Worm (Caenorhabditis elegans) whole organism, L1 larva: ENCODE measurements around the gene B0250.18.

Experiments used
- C04F5.9 ChIP-seq: sonication (generic microtip); optimal IDR thresholded peaks from 2 replicates; lab custom pipeline; 2016; ENCODE audit warnings: missing genetic modification characterization, missing compliant biosample characterization
- C16A3.4 ChIP-seq: fragments of 150-350 bp; optimal IDR thresholded peaks from 2 replicates; lab custom pipeline; 2014; ENCODE audit warnings: missing biosample characterization, missing genetic modification characterization
- C34B4.2 ChIP-seq: sonication (generic microtip); optimal IDR thresholded peaks from 2 replicates; lab custom pipeline; 2017; ENCODE audit warnings: mild to moderate bottlenecking, missing genetic modification characterization, missing compliant biosample characterization
- Y116A8C.19 ChIP-seq: sonication (generic microtip); optimal IDR thresholded peaks from 2 replicates; lab custom pipeline; 2016; ENCODE audit warnings: missing compliant biosample characterization, missing genetic modification characterization, borderline replicate concordance
- aha-1 ChIP-seq: fragments of 150-350 bp; optimal IDR thresholded peaks from 2 replicates; lab custom pipeline; 2014; ENCODE audit warnings: missing biosample characterization, missing genetic modification characterization
- blmp-1 ChIP-seq: fragments of 150-350 bp; optimal IDR thresholded peaks from 2 replicates; lab custom pipeline; 2014; ENCODE audit warnings: missing biosample characterization, missing genetic modification characterization
- ceh-63 ChIP-seq: fragments of 200-800 bp; sonication (Bioruptor generic); optimal IDR thresholded peaks from 2 replicates; lab custom pipeline; 2018; ENCODE audit warnings: mild to moderate bottlenecking, missing genetic modification characterization, missing compliant biosample characterization
- ceh-8 ChIP-seq: fragments of 200-800 bp; sonication (Bioruptor generic); optimal IDR thresholded peaks from 2 replicates; lab custom pipeline; 2018; ENCODE audit warnings: mild to moderate bottlenecking, missing genetic modification characterization, moderate library complexity, missing compliant biosample characterization
- ceh-88 ChIP-seq: fragments of 200-800 bp; sonication (Bioruptor generic); IDR thresholded peaks from 2 replicates; pipeline ENCODE4 v1.3.6; 2022; ENCODE audit warnings: missing genetic modification characterization, missing compliant biosample characterization
- dpl-1 ChIP-seq, 3 experiments: fragments of 150-350 bp in 2 of 3; sonication (generic microtip) in 1 of 3; optimal IDR thresholded peaks; 2 replicates each; lab custom pipeline; 2014 to 2017; ENCODE audit warnings: missing biosample characterization in 3 of 3, missing genetic modification characterization in 3 of 3, missing genetic modification reagents in 3 of 3
- efl-1 ChIP-seq, 4 experiments: fragments of 150-350 bp; optimal IDR thresholded peaks in 3 of 4; peaks in 1 of 4; 1 replicate in 1 of 4; 2 replicates in 3 of 4; lab custom pipeline; 2014; ENCODE audit warnings: missing biosample characterization in 2 of 4, missing genetic modification characterization in 2 of 4, missing genetic modification reagents in 2 of 4
- efl-3 ChIP-seq: fragments of 200-800 bp; sonication (Bioruptor generic); optimal IDR thresholded peaks from 2 replicates; lab custom pipeline; 2018; ENCODE audit warnings: mild to moderate bottlenecking, missing genetic modification characterization, missing compliant biosample characterization
- elt-2 ChIP-seq: sonication (generic microtip); optimal IDR thresholded peaks from 2 replicates; lab custom pipeline; 2016; ENCODE audit warnings: missing genetic modification characterization, mild to moderate bottlenecking, inconsistent platforms, missing compliant biosample characterization, missing genetic modification reagents
- elt-3 ChIP-seq, 6 experiments: fragments of 150-350 bp in 1 of 6; sonication (generic microtip); optimal IDR thresholded peaks; 2 replicates each; lab custom pipeline; 2017 to 2018; ENCODE audit warnings: missing biosample characterization in 6 of 6, missing genetic modification characterization in 6 of 6, inconsistent platforms in 1 of 6
- ets-5 ChIP-seq: fragments of 200-800 bp; sonication (Bioruptor generic); IDR thresholded peaks from 2 replicates; pipeline ENCODE4 v1.3.6; 2022; ENCODE audit warnings: missing genetic modification characterization, missing compliant biosample characterization
- fkh-10 ChIP-seq: sonication (generic microtip); optimal IDR thresholded peaks from 2 replicates; lab custom pipeline; 2017; ENCODE audit warnings: missing biosample characterization, missing genetic modification reagents, missing genetic modification characterization
- fkh-8 ChIP-seq: sonication (generic microtip); optimal IDR thresholded peaks from 2 replicates; lab custom pipeline; 2016; ENCODE audit warnings: mild to moderate bottlenecking, missing genetic modification characterization, missing compliant biosample characterization
- fos-1 ChIP-seq: fragments of 150-350 bp; optimal IDR thresholded peaks from 2 replicates; lab custom pipeline; 2014; ENCODE audit warnings: missing biosample characterization, missing genetic modification characterization
- hlh-17 ChIP-seq: fragments of 200-800 bp; sonication (Bioruptor generic); optimal IDR thresholded peaks from 2 replicates; lab custom pipeline; 2018; ENCODE audit warnings: missing genetic modification characterization, mild to moderate bottlenecking, missing compliant biosample characterization, moderate library complexity, borderline replicate concordance
- hlh-4 ChIP-seq: sonication (generic microtip); optimal IDR thresholded peaks from 2 replicates; lab custom pipeline; 2016; ENCODE audit warnings: mild to moderate bottlenecking, missing genetic modification characterization, missing compliant biosample characterization
- hpl-2 ChIP-seq: fragments of 150-350 bp; optimal IDR thresholded peaks from 2 replicates; lab custom pipeline; 2014; ENCODE audit warnings: missing biosample characterization, missing genetic modification reagents, missing genetic modification characterization
- irx-1 ChIP-seq: sonication (generic microtip); optimal IDR thresholded peaks from 2 replicates; lab custom pipeline; 2016; ENCODE audit warnings: missing genetic modification characterization, missing compliant biosample characterization
- isw-1 ChIP-seq: fragments of 200-800 bp; sonication (Bioruptor generic); IDR thresholded peaks from 2 replicates; pipeline ENCODE4 v1.3.6; 2022; ENCODE audit warnings: missing genetic modification characterization, missing compliant biosample characterization
- lin-13 ChIP-seq: fragments of 150-350 bp; optimal IDR thresholded peaks from 2 replicates; lab custom pipeline; 2014; ENCODE audit warnings: missing biosample characterization, missing genetic modification reagents, missing genetic modification characterization
- lin-14 ChIP-seq: fragments of 200-800 bp; sonication (Bioruptor generic); optimal IDR thresholded peaks from 2 replicates; lab custom pipeline; 2018; ENCODE audit warnings: mild to moderate bottlenecking, missing genetic modification characterization, moderate library complexity, missing compliant biosample characterization
- lin-39 ChIP-seq: fragments of 150-350 bp; optimal IDR thresholded peaks from 2 replicates; lab custom pipeline; 2014; ENCODE audit warnings: missing biosample characterization, missing genetic modification reagents, missing genetic modification characterization
- lir-3 ChIP-seq: sonication (generic microtip); optimal IDR thresholded peaks from 2 replicates; lab custom pipeline; 2016; ENCODE audit warnings: mild to moderate bottlenecking, missing genetic modification characterization, moderate library complexity, missing compliant biosample characterization; ENCODE audit not compliant: poor library complexity
- lsy-2 ChIP-seq, 2 experiments: fragments of 150-350 bp; optimal IDR thresholded peaks; 2 replicates each; lab custom pipeline; 2014; ENCODE audit warnings: missing biosample characterization in 2 of 2, missing genetic modification characterization in 2 of 2
- mdl-1 ChIP-seq, 2 experiments: fragments of 150-350 bp; optimal IDR thresholded peaks; 2 replicates each; lab custom pipeline; 2014 to 2017; ENCODE audit warnings: missing biosample characterization in 2 of 2, missing genetic modification characterization in 2 of 2, inconsistent platforms in 1 of 2
- mef-2 ChIP-seq: fragments of 150-350 bp; optimal IDR thresholded peaks from 2 replicates; lab custom pipeline; 2014; ENCODE audit warnings: missing biosample characterization, missing genetic modification characterization
- nhr-11 ChIP-seq: fragments of 150-350 bp; optimal IDR thresholded peaks from 2 replicates; lab custom pipeline; 2014; ENCODE audit warnings: missing biosample characterization, missing genetic modification characterization
- nhr-12 ChIP-seq: sonication (generic microtip); optimal IDR thresholded peaks from 2 replicates; lab custom pipeline; 2017; ENCODE audit warnings: missing biosample characterization, missing genetic modification characterization
- nhr-237 ChIP-seq: fragments of 150-350 bp; optimal IDR thresholded peaks from 2 replicates; lab custom pipeline; 2014; ENCODE audit warnings: missing biosample characterization, missing genetic modification characterization
- nhr-47 ChIP-seq: sonication (generic microtip); optimal IDR thresholded peaks from 2 replicates; lab custom pipeline; 2016; ENCODE audit warnings: mild to moderate bottlenecking, missing genetic modification characterization, moderate library complexity, missing compliant biosample characterization
- nhr-71 ChIP-seq: sonication (generic microtip); optimal IDR thresholded peaks from 2 replicates; lab custom pipeline; 2016; ENCODE audit warnings: mild to moderate bottlenecking, missing genetic modification characterization, moderate library complexity, missing compliant biosample characterization
- nhr-77 ChIP-seq: fragments of 150-350 bp; optimal IDR thresholded peaks from 2 replicates; lab custom pipeline; 2014; ENCODE audit warnings: missing biosample characterization, missing genetic modification characterization
- nhr-84 ChIP-seq: sonication (generic microtip); optimal IDR thresholded peaks from 2 replicates; lab custom pipeline; 2017; ENCODE audit warnings: missing biosample characterization, missing genetic modification characterization
- nhr-85 ChIP-seq: sonication (generic microtip); peaks from one replicate; lab custom pipeline; 2016; ENCODE audit warnings: missing genetic modification characterization, inconsistent platforms, missing compliant biosample characterization
- nhr-90 ChIP-seq: sonication (generic microtip); optimal IDR thresholded peaks from 2 replicates; lab custom pipeline; 2016; ENCODE audit warnings: mild to moderate bottlenecking, missing genetic modification characterization, missing compliant biosample characterization; ENCODE audit not compliant: poor library complexity
- pag-3 ChIP-seq: sonication (generic microtip); optimal IDR thresholded peaks from 2 replicates; lab custom pipeline; 2017; ENCODE audit warnings: missing genetic modification characterization, mild to moderate bottlenecking, missing compliant biosample characterization, antibody characterized with exemption, borderline replicate concordance; ENCODE audit not compliant: insufficient read depth
- pqm-1 ChIP-seq: sonication (generic microtip); optimal IDR thresholded peaks from 3 replicates; lab custom pipeline; 2017; ENCODE audit warnings: missing biosample characterization, missing genetic modification characterization
- rnt-1 ChIP-seq: sonication (generic microtip); optimal IDR thresholded peaks from 2 replicates; lab custom pipeline; 2016; ENCODE audit warnings: mild to moderate bottlenecking, missing genetic modification characterization, moderate library complexity, missing compliant biosample characterization
- skn-1 ChIP-seq: fragments of 150-350 bp; optimal IDR thresholded peaks from 2 replicates; lab custom pipeline; 2014; ENCODE audit warnings: missing biosample characterization, missing genetic modification characterization
- snu-23 ChIP-seq: sonication (generic microtip); optimal IDR thresholded peaks from 2 replicates; lab custom pipeline; 2016; ENCODE audit warnings: missing genetic modification characterization, missing compliant biosample characterization
- sox-4 ChIP-seq: sonication (generic microtip); optimal IDR thresholded peaks from 2 replicates; lab custom pipeline; 2016; ENCODE audit warnings: missing genetic modification characterization, missing compliant biosample characterization
- sptf-1 ChIP-seq: fragments of 150-350 bp; optimal IDR thresholded peaks from 2 replicates; lab custom pipeline; 2014; ENCODE audit warnings: missing biosample characterization, missing genetic modification characterization
- swsn-7 ChIP-seq: sonication (generic microtip); optimal IDR thresholded peaks from 2 replicates; lab custom pipeline; 2016; ENCODE audit warnings: missing genetic modification characterization, missing compliant biosample characterization
- unc-130 ChIP-seq: fragments of 150-350 bp; optimal IDR thresholded peaks from 2 replicates; lab custom pipeline; 2017; ENCODE audit warnings: missing biosample characterization, missing genetic modification characterization, inconsistent platforms
- unc-30 ChIP-seq: sonication (generic microtip); optimal IDR thresholded peaks from 2 replicates; lab custom pipeline; 2017; ENCODE audit warnings: missing biosample characterization, missing genetic modification characterization
- unc-86 ChIP-seq: sonication (generic microtip); optimal IDR thresholded peaks from 2 replicates; lab custom pipeline; 2016; ENCODE audit warnings: missing genetic modification characterization, missing compliant biosample characterization
- zip-4 ChIP-seq: fragments of 200-800 bp; sonication (Bioruptor generic); optimal IDR thresholded peaks from 2 replicates; lab custom pipeline; 2018; ENCODE audit warnings: mild to moderate bottlenecking, missing genetic modification characterization, moderate library complexity, missing compliant biosample characterization
- ztf-11 ChIP-seq, 2 experiments: sonication (generic microtip); optimal IDR thresholded peaks; 2 replicates each; lab custom pipeline; 2016 to 2017; ENCODE audit warnings: missing genetic modification characterization in 2 of 2, missing biosample characterization in 1 of 2, missing compliant biosample characterization in 1 of 2
- ztf-4 ChIP-seq: fragments of 150-350 bp; optimal IDR thresholded peaks from 2 replicates; lab custom pipeline; 2014; ENCODE audit warnings: missing biosample characterization, missing genetic modification characterization

The B0250.18 gene

ce11 chrV:20413426-20413825, 47.3 kb downstream of the B0250.18 start (continued):
- TF ChIP-seq C16A3.4 (tag; lab: Kevin White, UChicago): no peak
- TF ChIP-seq ceh-88: no peak
- TF ChIP-seq isw-1 (GFP tag; lab: Robert Waterston, UW): no peak
- TF ChIP-seq ztf-11 (tag; optimal IDR thresholded peaks at IDR 0.05; lab: Kevin White, UChicago): no peak
- TF ChIP-seq nhr-77: no peak
- peak; percentile 30 for TF ChIP-seq snu-23 (GFP tag; lab: Kevin White, UChicago)
- TF ChIP-seq ceh-63: no peak
- no peak for TF ChIP-seq unc-86 (tag; lab: Kevin White, UChicago)
- no peak for TF ChIP-seq ets-5 (GFP tag; lab: Robert Waterston, UW)
- no peak for TF ChIP-seq nhr-47
- no peak for TF ChIP-seq irx-1 (tag; lab: Kevin White, UChicago)
- TF ChIP-seq nhr-11 (tag; lab: Kevin White, UChicago): no peak
- TF ChIP-seq nhr-12 (tag; lab: Kevin White, UChicago): no peak
- no peak for TF ChIP-seq unc-130
- TF ChIP-seq mef-2 (tag; lab: Kevin White, UChicago): no peak
- peak; percentile 40 for TF ChIP-seq lin-14 (GFP tag; lab: Kevin White, UChicago)
- no peak for TF ChIP-seq nhr-84 (tag; lab: Kevin White, UChicago)
- no peak for TF ChIP-seq C34B4.2 (tag; lab: Kevin White, UChicago)
- no peak for TF ChIP-seq lsy-2 (tag; optimal IDR thresholded peaks at IDR 0.05; lab: Kevin White, UChicago)
- TF ChIP-seq elt-2: peak; percentile 70
- no peak for TF ChIP-seq hlh-4 (tag; lab: Kevin White, UChicago)
- peak in 1 of 3 experiments; percentile 20 for TF ChIP-seq dpl-1 (GFP tag; optimal IDR thresholded peaks at IDR 0.05; lab: Kevin White, UChicago)
- no peak for TF ChIP-seq fkh-10 (GFP tag; lab: Kevin White, UChicago)
- TF ChIP-seq C04F5.9 (tag; lab: Kevin White, UChicago): no peak
- TF ChIP-seq mdl-1 (tag; optimal IDR thresholded peaks at IDR 0.05; lab: Kevin White, UChicago): peak in 1 of 2 experiments; percentile 60
- no peak for TF ChIP-seq rnt-1 (tag; lab: Kevin White, UChicago)
- TF ChIP-seq Y116A8C.19 (tag; lab: Kevin White, UChicago): no peak
- TF ChIP-seq skn-1 (tag; lab: Kevin White, UChicago): no peak
- TF ChIP-seq zip-4 (GFP tag; lab: Kevin White, UChicago): no peak
- TF ChIP-seq efl-1 (optimal IDR thresholded peaks at IDR 0.05; lab: Kevin White, UChicago): no peak
- peak in 1 of 2 experiments; percentile 30 for TF ChIP-seq efl-1 (GFP tag; optimal IDR thresholded peaks at IDR 0.05 in 1 of 2; lab: Kevin White, UChicago)
- no peak for TF ChIP-seq ceh-8 (GFP tag; lab: Kevin White, UChicago)
- no peak for TF ChIP-seq pag-3 (tag; lab: Kevin White, UChicago)
- no peak for TF ChIP-seq swsn-7 (tag; lab: Kevin White, UChicago)
- TF ChIP-seq hlh-17: no peak
- TF ChIP-seq lir-3 (tag; lab: Kevin White, UChicago): no peak
- TF ChIP-seq nhr-85: peak; percentile 49
- TF ChIP-seq lin-13 (GFP tag; lab: Kevin White, UChicago): no peak
- TF ChIP-seq hpl-2 (GFP tag; lab: Kevin White, UChicago): no peak
- peak; percentile 14 for TF ChIP-seq nhr-90
- TF ChIP-seq fos-1 (tag; lab: Kevin White, UChicago): no peak
- no peak for TF ChIP-seq pqm-1
- TF ChIP-seq ztf-4 (tag; lab: Kevin White, UChicago): no peak
- TF ChIP-seq unc-30 (tag; lab: Kevin White, UChicago): no peak
- TF ChIP-seq nhr-237 (tag; lab: Kevin White, UChicago): no peak
- TF ChIP-seq lin-39: no peak
- TF ChIP-seq blmp-1 (tag; lab: Kevin White, UChicago): peak; percentile 27
- TF ChIP-seq aha-1 (tag; lab: Kevin White, UChicago): no peak
- TF ChIP-seq nhr-71 (tag; lab: Kevin White, UChicago): peak; percentile 41
- TF ChIP-seq fkh-8: no peak
- no peak for TF ChIP-seq sox-4
- no peak for TF ChIP-seq efl-3
- no peak for TF ChIP-seq sptf-1 (tag; lab: Kevin White, UChicago)
- peak in 2 of 6 experiments; percentile 7 to 16 for TF ChIP-seq elt-3 (tag; optimal IDR thresholded peaks at IDR 0.05; lab: Kevin White, UChicago)
